Fruit fly (Drosophila melanogaster) ovary, adult (tissue): ENCODE data around the gene sturkopf.

Source experiments
- CG17801 ChIP-seq: fragments of 200-800 bp; optimal IDR thresholded peaks from 2 replicates; lab custom pipeline; 2019; ENCODE audit warnings: missing biosample characterization, mild to moderate bottlenecking, missing genetic modification characterization, moderate library complexity; ENCODE audit not compliant: partially characterized antibody

sturkopf gene

dm6 chr3L:1307005-1307632 is 6.1 kb downstream of the sturkopf start, which contains the start of the genes Ctr9 and Nt5a:
TSS of gene Ctr9 (plus strand) at chr3L:1307224.
TSS of gene Nt5a (minus strand) at chr3L:1307418.
- TF ChIP-seq CG17801 (GFP tag; lab: Kevin White, UChicago) = peak; percentile 14

- TF ChIP-seq CG17801 (GFP tag; lab: Kevin White, UChicago) = no peak
Observed at dm6 chr3L:1305317-1305716, 7.9 kb downstream of the sturkopf start.

- no peak for TF ChIP-seq CG17801 (GFP tag; lab: Kevin White, UChicago)
Observed at dm6 chr3L:1302950-1303352, 10.2 kb downstream of the sturkopf start.

- TF ChIP-seq CG17801 (GFP tag; lab: Kevin White, UChicago) = no peak
Observed at dm6 chr3L:1302234-1302949, 10.8 kb downstream of the sturkopf start, which contains the start of the genes Rac1 and Acat2. TSS of gene Rac1 (minus strand) at chr3L:1302683. TSS of gene Acat2 (plus strand) at chr3L:1302944.

- TF ChIP-seq CG17801 (GFP tag; lab: Kevin White, UChicago) = peak; percentile 90
Observed at dm6 chr3L:1300076-1300635, 13.0 kb downstream of the sturkopf start.

- no peak for TF ChIP-seq CG17801 (GFP tag; lab: Kevin White, UChicago)
Observed at dm6 chr3L:1298509-1298908, 14.7 kb downstream of the sturkopf start, which contains the start of gene scf. TSS of gene scf (plus strand) at chr3L:1298672.

dm6 chr3L:1295693-1296092 is 17.5 kb downstream of the sturkopf start, which contains the start of gene Rabex-5:
TSS of gene Rabex-5 (plus strand) at chr3L:1295913.
- TF ChIP-seq CG17801 (GFP tag; lab: Kevin White, UChicago) = no peak

- no peak for TF ChIP-seq CG17801 (GFP tag; lab: Kevin White, UChicago)
Observed at dm6 chr3L:1294835-1295234, 18.3 kb downstream of the sturkopf start.

dm6 chr3L:1280890-1281622 is 32.1 kb downstream of the sturkopf start:
- TF ChIP-seq CG17801 (GFP tag; lab: Kevin White, UChicago) = no peak

dm6 chr3L:1279685-1280084 is 33.5 kb downstream of the sturkopf start:
- no peak for TF ChIP-seq CG17801 (GFP tag; lab: Kevin White, UChicago)

- no peak for TF ChIP-seq CG17801 (GFP tag; lab: Kevin White, UChicago)
Observed at dm6 chr3L:1277937-1278336, 35.2 kb downstream of the sturkopf start.

dm6 chr3L:1275767-1276166 is 37.4 kb downstream of the sturkopf start, which contains the start of gene CG32333:
TSS of gene CG32333 (plus strand) at chr3L:1275956.
- TF ChIP-seq CG17801 (GFP tag; lab: Kevin White, UChicago) = no peak

dm6 chr3L:1269013-1269412 is 44.2 kb downstream of the sturkopf start:
- no peak for TF ChIP-seq CG17801 (GFP tag; lab: Kevin White, UChicago)

- TF ChIP-seq CG17801 (GFP tag; lab: Kevin White, UChicago) = no peak
Observed at dm6 chr3L:1265423-1266002, 47.7 kb downstream of the sturkopf start.
